Fruit fly (Drosophila melanogaster) whole organism, wandering third instar larva: Measurements from ENCODE around the gene CG9682.

ENCODE experiments used
- HLH106 ChIP-seq: fragments of 200-800 bp; optimal IDR thresholded peaks from 3 replicates; lab custom pipeline; 2019; ENCODE audit warnings: missing biosample characterization, mild to moderate bottlenecking, missing genetic modification characterization, moderate library complexity
- Mio ChIP-seq: sonication (Bioruptor generic); optimal IDR thresholded peaks from 2 replicates; lab custom pipeline; 2016; ENCODE audit warnings: missing biosample characterization, missing genetic modification characterization
- br ChIP-seq: fragments of 200-800 bp; sonication (Bioruptor generic); optimal IDR thresholded peaks from 2 replicates; lab custom pipeline; 2016; ENCODE audit warnings: missing biosample characterization, missing genetic modification characterization
- h ChIP-seq: fragments of 200-800 bp; sonication (Bioruptor generic); optimal IDR thresholded peaks from 3 replicates; lab custom pipeline; 2016; ENCODE audit warnings: missing biosample characterization, mild to moderate bottlenecking, missing genetic modification characterization

DNA sequence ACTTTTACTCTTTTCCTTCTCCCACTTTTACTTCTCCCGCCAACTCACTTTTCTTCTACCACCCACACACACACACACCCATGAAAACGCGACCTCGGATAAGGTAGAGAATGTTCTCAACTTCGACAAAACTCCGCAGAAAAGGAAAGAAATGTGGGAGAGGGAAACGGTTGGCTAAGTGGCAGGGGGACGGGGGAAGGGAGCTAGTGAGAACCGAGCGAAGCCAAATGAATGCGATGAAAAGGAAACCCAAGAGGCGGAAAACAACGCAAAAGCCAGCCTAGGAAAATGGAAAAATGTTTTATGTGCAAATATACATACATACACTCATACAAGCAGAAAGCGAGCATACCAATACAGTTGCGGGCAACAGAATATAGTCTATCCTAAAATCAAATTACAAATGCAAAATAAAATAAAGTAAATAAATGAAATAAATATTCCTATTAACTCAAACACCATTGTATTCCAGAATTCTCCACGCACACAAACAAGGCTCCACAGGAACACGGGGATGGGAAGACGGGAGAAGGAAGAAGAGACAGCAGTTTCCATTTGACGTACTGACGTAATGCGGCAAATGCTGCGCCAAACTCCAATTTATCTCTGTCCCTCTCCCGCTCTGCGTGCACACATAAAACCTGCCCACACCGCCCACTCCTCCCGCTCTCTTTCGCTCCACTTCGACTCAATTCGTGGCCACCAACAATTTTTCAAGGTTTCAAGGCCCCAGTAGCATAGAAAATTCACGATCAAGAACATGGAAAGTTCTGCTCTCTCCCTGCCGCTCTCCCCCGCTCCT lies 19.8 kb downstream of the CG9682 start:
- TF ChIP-seq br (GFP tag; lab: Kevin White, UChicago), result peak; percentile 35
- TF ChIP-seq h (GFP tag; lab: Kevin White, UChicago), result no peak
- no peak for TF ChIP-seq Mio (GFP tag; lab: Kevin White, UChicago)
- peak; percentile 29 for TF ChIP-seq HLH106 (tag; lab: Kevin White, UChicago)
